Worm (Caenorhabditis elegans): ENCODE results near the gene rap-3.

Gene rap-3

DNA sequence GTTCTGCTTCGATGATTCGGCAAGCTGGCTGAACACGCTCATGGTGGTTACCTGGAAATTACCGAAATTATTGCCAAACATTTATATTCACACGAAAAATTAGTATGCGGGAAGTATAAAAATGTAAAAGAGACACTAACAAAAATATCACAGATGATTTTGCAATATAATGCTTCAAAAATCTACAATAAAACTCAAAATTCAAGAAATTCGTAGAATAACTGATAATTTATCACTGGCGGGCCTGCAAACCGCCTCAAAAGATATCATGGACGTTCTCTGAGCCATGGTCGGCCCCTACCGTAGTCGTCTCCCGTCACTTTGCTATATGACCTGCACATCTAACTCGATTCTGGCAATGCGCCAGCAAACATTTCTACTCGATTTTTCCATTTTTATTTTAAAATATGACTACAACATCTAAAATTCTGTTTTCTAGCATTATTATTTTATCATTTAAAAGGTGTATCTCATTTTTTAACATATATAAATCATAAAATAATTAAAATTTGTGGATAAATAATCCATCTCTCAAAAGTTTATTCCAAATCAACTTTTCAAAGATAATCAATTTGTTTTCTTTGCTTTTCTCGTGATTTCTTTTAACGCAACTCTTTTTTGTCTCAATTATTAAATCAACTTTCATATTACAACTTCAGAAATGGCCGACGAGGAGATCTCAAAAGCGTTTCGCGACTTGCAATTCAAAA lies 27.5 kb upstream of the rap-3 start, which contains the start of the genes F01G4.6 and pfd-1 (continued):
- TF ChIP-seq ceh-28 (tag; optimal IDR thresholded peaks at IDR 0.05) (no peak), ceh-20 (GFP tag; IDR thresholded peaks at IDR 0.05) (peak; percentile 89), zfp-2 (tag; optimal IDR thresholded peaks at IDR 0.05) (peak; percentile 97), mxl-2 (GFP tag; conservative IDR thresholded peaks at IDR 0.05) (peak; percentile 66; the same call in 1 of the 2 replicates), ceh-62 (tag; optimal IDR thresholded peaks at IDR 0.05) (no peak), Y75B8A.6 (GFP tag; IDR thresholded peaks at IDR 0.05) (0 out of 2 replicates have a peak, but pooled peaks have one; percentile 47), dve-1 (tag; optimal IDR thresholded peaks at IDR 0.05; ENCODE audit: insufficient read depth) (peak; percentile 99), nhr-25 (tag; optimal IDR thresholded peaks at IDR 0.05; ENCODE audit: borderline replicate concordance, insufficient read depth) (peak; percentile 80), zip-11 (GFP tag; IDR thresholded peaks at IDR 0.05) (no peak), snpc-1.2 (GFP tag; IDR thresholded peaks at IDR 0.05) (no peak), F44E2.7 (GFP tag; IDR thresholded peaks at IDR 0.05) (no peak), nhr-77 (tag; optimal IDR thresholded peaks at IDR 0.05) (peak; percentile 94), nhr-42 (GFP tag; IDR thresholded peaks at IDR 0.05) (0 out of 2 replicates have a peak, but pooled peaks have one; percentile 11), lin-13 (GFP tag; optimal IDR thresholded peaks at IDR 0.05) (peak; percentile 85), unc-62 (GFP tag; optimal IDR thresholded peaks at IDR 0.05 in 1 of 2) (peak in 1 of 2 experiments; percentile 21), unc-62 (tag; optimal IDR thresholded peaks at IDR 0.05) (no peak), mxl-3 (GFP tag; optimal IDR thresholded peaks at IDR 0.05) (peak; percentile 48), T26A8.4 (GFP tag; IDR thresholded peaks at IDR 0.05) (peak; percentile 89), nhr-48 (tag; optimal IDR thresholded peaks at IDR 0.05) (peak; percentile 66), hmg-1.1 (GFP tag; IDR thresholded peaks at IDR 0.05) (peak; percentile 87), Y5F2A.4 (GFP tag; optimal IDR thresholded peaks at IDR 0.05) (no peak), mdt-29 (GFP tag; IDR thresholded peaks at IDR 0.05) (peak; percentile 49; the same call in 1 of the 2 replicates), zip-2 (tag; optimal IDR thresholded peaks at IDR 0.05) (peak; percentile 42), tra-1 (GFP tag; IDR thresholded peaks at IDR 0.05) (0 out of 2 replicates have a peak, but pooled peaks have one; percentile 11), spr-3 (GFP tag; optimal IDR thresholded peaks at IDR 0.05) (no peak), ces-1 (GFP tag; optimal IDR thresholded peaks at IDR 0.05) (peak; percentile 24), cey-2 (tag; optimal IDR thresholded peaks at IDR 0.05; ENCODE audit: borderline replicate concordance, insufficient read depth) (no peak), lin-29 (GFP tag; IDR thresholded peaks at IDR 0.05) (peak; percentile 71; the same call in 1 of the 2 replicates), daf-8 (GFP tag; IDR thresholded peaks at IDR 0.05) (no peak), dmd-9 (GFP tag; IDR thresholded peaks at IDR 0.05) (no peak), R02D3.7 (tag; optimal IDR thresholded peaks at IDR 0.05) (no peak), ama-1 (optimal IDR thresholded peaks at IDR 0.05) (peak; percentile 53), aha-1 (tag) (peak; percentile 93), set-16 (GFP tag; IDR thresholded peaks at IDR 0.05) (peak; percentile 18; the same call in 1 of the 2 replicates), F26F4.8 (GFP tag; conservative IDR thresholded peaks at IDR 0.05) (no peak), nhr-28 (tag; optimal IDR thresholded peaks at IDR 0.05) (peak; percentile 87), nhr-102 (tag; optimal IDR thresholded peaks at IDR 0.05) (peak; percentile 83), vab-7 (GFP tag; IDR thresholded peaks at IDR 0.05) (peak; percentile 55; the same call in 1 of the 2 replicates), lir-3 (tag; optimal IDR thresholded peaks at IDR 0.05) (no peak), php-3 (GFP tag; IDR thresholded peaks at IDR 0.05) (peak; percentile 75), snpc-4 (tag; optimal IDR thresholded peaks at IDR 0.05) (no peak), sdz-12 (GFP tag; optimal IDR thresholded peaks at IDR 0.05) (peak; percentile 30), daf-19 (GFP tag; conservative IDR thresholded peaks at IDR 0.05) (no peak), nhr-76 (tag; optimal IDR thresholded peaks at IDR 0.05) (peak; percentile 53), ceh-32 (tag; optimal IDR thresholded peaks at IDR 0.05; ENCODE audit: poor library complexity) (no peak), lin-1 (GFP tag; IDR thresholded peaks at IDR 0.05) (peak; percentile 90), daf-16 (GFP tag; optimal IDR thresholded peaks at IDR 0.05) (peak in 1 of 2 experiments; percentile 61), daf-16 (tag; optimal IDR thresholded peaks at IDR 0.05) (peak; percentile 70), tag-97 (GFP tag; IDR thresholded peaks at IDR 0.05) (no peak), dmd-6 (GFP tag; IDR thresholded peaks at IDR 0.05) (peak; percentile 90)
